Fruit fly (Drosophila melanogaster) whole organism, wandering third instar larva: ENCODE data around the gene CG14200.

Experiments
- Abd-B ChIP-seq: fragments of >200 bp; optimal IDR thresholded peaks from 2 replicates; lab custom pipeline; 2017; ENCODE audit warnings: missing biosample characterization, missing genetic modification characterization
- CG32264 ChIP-seq: fragments of 200-800 bp; sonication (Bioruptor generic); optimal IDR thresholded peaks from 2 replicates; lab custom pipeline; 2016; ENCODE audit warnings: missing biosample characterization, missing genetic modification characterization
- CG9705 ChIP-seq: fragments of 200-800 bp; sonication (Bioruptor generic); optimal IDR thresholded peaks from 2 replicates; lab custom pipeline; 2018; ENCODE audit warnings: missing biosample characterization, mild to moderate bottlenecking, missing genetic modification characterization
- CrebA ChIP-seq: fragments of 200-800 bp; sonication (Bioruptor generic); optimal IDR thresholded peaks from 2 replicates; lab custom pipeline; 2016; ENCODE audit warnings: missing biosample characterization, mild to moderate bottlenecking, missing genetic modification characterization, borderline replicate concordance
- Dfd ChIP-seq: fragments of >200 bp; optimal IDR thresholded peaks from 2 replicates; lab custom pipeline; 2017; ENCODE audit warnings: missing biosample characterization, missing genetic modification characterization
- Dif ChIP-seq: fragments of 200-275, 200-300 bp; sonication (Bioruptor generic); optimal IDR thresholded peaks from 2 replicates; lab custom pipeline; 2018; ENCODE audit warnings: missing biosample characterization, missing genetic modification characterization; ENCODE audit not compliant: partially characterized antibody
- GATAd ChIP-seq: sonication (Bioruptor generic); optimal IDR thresholded peaks from 2 replicates; lab custom pipeline; 2016; ENCODE audit warnings: missing biosample characterization, missing genetic modification characterization
- HLH106 ChIP-seq: fragments of 200-800 bp; optimal IDR thresholded peaks from 3 replicates; lab custom pipeline; 2019; ENCODE audit warnings: missing biosample characterization, mild to moderate bottlenecking, missing genetic modification characterization, moderate library complexity
- Hnf4 ChIP-seq: fragments of 200-800 bp; sonication (Bioruptor generic); optimal IDR thresholded peaks from 2 replicates; lab custom pipeline; 2016; ENCODE audit warnings: missing biosample characterization, mild to moderate bottlenecking, missing genetic modification characterization
- Hr78 ChIP-seq: fragments of >200 bp; optimal IDR thresholded peaks from 2 replicates; lab custom pipeline; 2017; ENCODE audit warnings: missing biosample characterization, missing genetic modification characterization
- Hr83 ChIP-seq: fragments of 200-300 bp; sonication (Bioruptor generic); optimal IDR thresholded peaks from 2 replicates; lab custom pipeline; 2016; ENCODE audit warnings: missing biosample characterization, mild to moderate bottlenecking, missing genetic modification characterization, moderate library complexity; ENCODE audit not compliant: poor library complexity, severe bottlenecking
- Jra ChIP-seq: sonication (Bioruptor generic); optimal IDR thresholded peaks from 2 replicates; lab custom pipeline; 2016; ENCODE audit warnings: missing biosample characterization, missing genetic modification characterization
- Mio ChIP-seq: sonication (Bioruptor generic); optimal IDR thresholded peaks from 2 replicates; lab custom pipeline; 2016; ENCODE audit warnings: missing biosample characterization, missing genetic modification characterization
- Myc ChIP-seq: fragments of >200 bp; optimal IDR thresholded peaks from 2 replicates; lab custom pipeline; 2017
- N ChIP-seq: fragments of >200 bp; optimal IDR thresholded peaks from 2 replicates; lab custom pipeline; 2018; ENCODE audit warnings: missing biosample characterization, missing external identifiers, missing genetic modification characterization
- OdsH ChIP-seq: fragments of 200-800 bp; sonication (Bioruptor generic); optimal IDR thresholded peaks from 2 replicates; lab custom pipeline; 2016; ENCODE audit warnings: missing biosample characterization, mild to moderate bottlenecking, missing genetic modification characterization
- Rel ChIP-seq, 2 experiments: fragments of 200-800 bp; sonication (Bioruptor generic) in 1 of 2; optimal IDR thresholded peaks; 2 replicates in 1 of 2; 3 replicates in 1 of 2; lab custom pipeline; 2016 to 2019; ENCODE audit warnings: mild to moderate bottlenecking in 2 of 2, missing biosample characterization in 2 of 2, missing genetic modification characterization in 2 of 2, moderate library complexity in 1 of 2
- Sp1 ChIP-seq: fragments of 200-800 bp; sonication (Bioruptor generic); optimal IDR thresholded peaks from 3 replicates; lab custom pipeline; 2019; ENCODE audit warnings: missing biosample characterization, mild to moderate bottlenecking, missing genetic modification characterization, moderate library complexity
- Vsx2 ChIP-seq: fragments of 200-300, 225-300 bp; sonication (Bioruptor generic); optimal IDR thresholded peaks from 2 replicates; lab custom pipeline; 2018; ENCODE audit warnings: missing biosample characterization, missing genetic modification characterization; ENCODE audit not compliant: partially characterized antibody
- br ChIP-seq: fragments of 200-800 bp; sonication (Bioruptor generic); optimal IDR thresholded peaks from 2 replicates; lab custom pipeline; 2016; ENCODE audit warnings: missing biosample characterization, missing genetic modification characterization
- brk ChIP-seq: fragments of 200-800 bp; sonication (Bioruptor generic); optimal IDR thresholded peaks from 2 replicates; lab custom pipeline; 2016; ENCODE audit warnings: missing biosample characterization, mild to moderate bottlenecking, missing genetic modification characterization
- dl ChIP-seq, 2 experiments: fragments of 175-275, 200-275 bp in 1 of 2; fragments of 200-275 bp in 1 of 2; sonication (Bioruptor generic); optimal IDR thresholded peaks; lab custom pipeline; 2018; ENCODE audit warnings: mild to moderate bottlenecking in 2 of 2, missing biosample characterization in 2 of 2, missing genetic modification characterization in 2 of 2, moderate library complexity in 2 of 2; ENCODE audit not compliant: partially characterized antibody in 2 of 2, insufficient read depth in 1 of 2
- dmrt93B ChIP-seq: fragments of 200-800 bp; sonication (Bioruptor generic); optimal IDR thresholded peaks from 2 replicates; lab custom pipeline; 2018; ENCODE audit warnings: missing biosample characterization, mild to moderate bottlenecking, missing genetic modification characterization
- dsf ChIP-seq: sonication (Bioruptor generic); optimal IDR thresholded peaks from 2 replicates; lab custom pipeline; 2016; ENCODE audit warnings: missing biosample characterization, missing genetic modification characterization, borderline replicate concordance
- ey ChIP-seq: fragments of 200-800 bp; sonication (Bioruptor generic); optimal IDR thresholded peaks from 2 replicates; lab custom pipeline; 2016; ENCODE audit warnings: missing biosample characterization, missing genetic modification characterization
- foxo ChIP-seq, 2 experiments: fragments of 200-800 bp; sonication (Bioruptor generic); optimal IDR thresholded peaks; 2 replicates in 1 of 2; 3 replicates in 1 of 2; lab custom pipeline; 2016 to 2017; ENCODE audit warnings: missing biosample characterization in 2 of 2, missing genetic modification characterization in 2 of 2
- fru ChIP-seq: fragments of 200-800 bp; sonication (Bioruptor generic); optimal IDR thresholded peaks from 3 replicates; lab custom pipeline; 2016; ENCODE audit warnings: missing biosample characterization, mild to moderate bottlenecking, missing genetic modification characterization
- h ChIP-seq: fragments of 200-800 bp; sonication (Bioruptor generic); optimal IDR thresholded peaks from 3 replicates; lab custom pipeline; 2016; ENCODE audit warnings: missing biosample characterization, mild to moderate bottlenecking, missing genetic modification characterization
- jim ChIP-seq: fragments of 175-275, 200-325 bp; sonication (Bioruptor generic); optimal IDR thresholded peaks from 2 replicates; lab custom pipeline; 2016; ENCODE audit warnings: missing biosample characterization, mild to moderate bottlenecking, missing genetic modification characterization
- lola ChIP-seq: fragments of >200 bp; optimal IDR thresholded peaks from 2 replicates; lab custom pipeline; 2017; ENCODE audit warnings: missing biosample characterization, missing genetic modification characterization
- pan ChIP-seq: fragments of >200 bp; optimal IDR thresholded peaks from 2 replicates; lab custom pipeline; 2017
- psq ChIP-seq: fragments of 200-800 bp; sonication (Bioruptor generic); optimal IDR thresholded peaks from 3 replicates; lab custom pipeline; 2017; ENCODE audit warnings: missing biosample characterization, mild to moderate bottlenecking, missing genetic modification characterization, moderate library complexity
- rgr ChIP-seq: fragments of 200-800 bp; sonication (Bioruptor generic); optimal IDR thresholded peaks from 3 replicates; lab custom pipeline; 2016; ENCODE audit warnings: missing biosample characterization, mild to moderate bottlenecking, missing genetic modification characterization
- sage ChIP-seq: fragments of 200-800 bp; sonication (Bioruptor generic); optimal IDR thresholded peaks from 2 replicates; lab custom pipeline; 2016; ENCODE audit warnings: missing biosample characterization, mild to moderate bottlenecking, missing genetic modification characterization
- sv ChIP-seq: fragments of 200-800 bp; sonication (Bioruptor generic); optimal IDR thresholded peaks from 3 replicates; lab custom pipeline; 2016; ENCODE audit warnings: missing biosample characterization, missing genetic modification characterization
- tai ChIP-seq: sonication (Bioruptor generic); optimal IDR thresholded peaks from 2 replicates; lab custom pipeline; 2016; ENCODE audit warnings: missing biosample characterization, missing genetic modification characterization
- usp ChIP-seq: fragments of >200 bp; optimal IDR thresholded peaks from 2 replicates; lab custom pipeline; 2017; ENCODE audit warnings: missing biosample characterization, missing genetic modification characterization
- woc ChIP-seq: sonication (Bioruptor generic); optimal IDR thresholded peaks from 2 replicates; lab custom pipeline; 2016; ENCODE audit warnings: missing biosample characterization, mild to moderate bottlenecking, missing genetic modification characterization

The CG14200 gene

dm6 chrX:19495611-19496583 is 592 bp downstream of the CG14200 start:
- peak; percentile 30 for TF ChIP-seq Sp1 (GFP tag; lab: Kevin White, UChicago)
- TF ChIP-seq rgr = peak; percentile 41
- no peak for TF ChIP-seq CG9705
- no peak for TF ChIP-seq jim
- no peak for TF ChIP-seq Vsx2 (GFP tag; lab: Kevin White, UChicago)
- peak; percentile 36 for TF ChIP-seq sv (GFP tag; lab: Kevin White, UChicago)
- TF ChIP-seq foxo (GFP tag; optimal IDR thresholded peaks at IDR 0.05; lab: Kevin White, UChicago) = peak in 1 of 2 experiments; percentile 62
- TF ChIP-seq h (GFP tag; lab: Kevin White, UChicago) = peak; percentile 18
- TF ChIP-seq woc = peak; percentile 28
- no peak for TF ChIP-seq brk
- peak; percentile 36 for TF ChIP-seq Rel (GFP tag; optimal IDR thresholded peaks at IDR 0.05; lab: Kevin White, UChicago)
- TF ChIP-seq Rel (tag; optimal IDR thresholded peaks at IDR 0.05; lab: Kevin White, UChicago) = peak; percentile 93
- TF ChIP-seq ey (GFP tag; lab: Kevin White, UChicago) = peak; percentile 54
- no peak for TF ChIP-seq Dif (GFP tag; lab: Kevin White, UChicago)
- TF ChIP-seq OdsH (GFP tag; lab: Kevin White, UChicago) = peak; percentile 26
- no peak for TF ChIP-seq Jra (GFP tag; lab: Kevin White, UChicago)
- no peak for TF ChIP-seq Hnf4 (GFP tag; lab: Kevin White, UChicago)
- TF ChIP-seq HLH106 (tag; lab: Kevin White, UChicago) = peak; percentile 58
- no peak for TF ChIP-seq Myc
- TF ChIP-seq N (GFP tag; lab: Kevin White, UChicago) = peak; percentile 76
- no peak for TF ChIP-seq lola (GFP tag; lab: Kevin White, UChicago)
- TF ChIP-seq CG32264 = no peak
- TF ChIP-seq fru (GFP tag; lab: Kevin White, UChicago) = peak; percentile 65
- peak; percentile 47 for TF ChIP-seq br
- no peak for TF ChIP-seq Mio (GFP tag; lab: Kevin White, UChicago)

dm6 chrX:19496808-19497259 is 1.5 kb downstream of the CG14200 start:
- TF ChIP-seq tai (no peak), dmrt93B (GFP tag; lab: Kevin White, UChicago) (peak; percentile 10), dsf (GFP tag; lab: Kevin White, UChicago) (no peak), OdsH (GFP tag; lab: Kevin White, UChicago) (peak; percentile 7), sage (GFP tag; lab: Kevin White, UChicago) (no peak), br (peak; percentile 58), sv (GFP tag; lab: Kevin White, UChicago) (no peak), psq (GFP tag; lab: Kevin White, UChicago) (peak; percentile 93), Abd-B (GFP tag; lab: Kevin White, UChicago) (no peak), Dif (GFP tag; lab: Kevin White, UChicago) (peak; percentile 51), usp (GFP tag; lab: Kevin White, UChicago) (no peak), Hr83 (peak; percentile 79), Mio (GFP tag; lab: Kevin White, UChicago) (no peak), rgr (peak; percentile 55), Dfd (no peak), Hr78 (GFP tag; lab: Kevin White, UChicago) (no peak), dl (GFP tag; optimal IDR thresholded peaks at IDR 0.05; lab: Kevin White, UChicago; ENCODE audit: insufficient read depth in 1 of 2, partially characterized antibody in 2 of 2) (peak in 1 of 2 experiments; percentile 52), Jra (GFP tag; lab: Kevin White, UChicago) (peak; percentile 16), GATAd (GFP tag; lab: Kevin White, UChicago) (no peak), N (GFP tag; lab: Kevin White, UChicago) (peak; percentile 55), pan (lab: Kevin White, UChicago) (no peak), CG32264 (peak; percentile 24), woc (peak; percentile 46), Hnf4 (GFP tag; lab: Kevin White, UChicago) (peak; percentile 72), Vsx2 (GFP tag; lab: Kevin White, UChicago) (no peak), brk (no peak), jim (no peak), CrebA (GFP tag; lab: Kevin White, UChicago) (no peak), Myc (no peak), CG9705 (peak; percentile 9), ey (GFP tag; lab: Kevin White, UChicago) (no peak), lola (GFP tag; lab: Kevin White, UChicago) (no peak), HLH106 (tag; lab: Kevin White, UChicago) (peak; percentile 19), Rel (GFP tag; optimal IDR thresholded peaks at IDR 0.05; lab: Kevin White, UChicago) (no peak), Rel (tag; optimal IDR thresholded peaks at IDR 0.05; lab: Kevin White, UChicago) (peak; percentile 67), foxo (GFP tag; optimal IDR thresholded peaks at IDR 0.05; lab: Kevin White, UChicago) (peak in 1 of 2 experiments; percentile 45), fru (GFP tag; lab: Kevin White, UChicago) (peak; percentile 7), h (GFP tag; lab: Kevin White, UChicago) (peak; percentile 76), Sp1 (GFP tag; lab: Kevin White, UChicago) (peak; percentile 26)
